Fruit fly (Drosophila melanogaster): ENCODE data around the gene CG17075.

Gene CG17075

dm6 chr2L:224599-225385, 42.5 kb downstream of the CG17075 start (continued):
- TF ChIP-seq knrl (GFP tag; IDR thresholded peaks at IDR 0.05; ENCODE audit: partially characterized antibody) (no peak), CG9437 (GFP tag; optimal IDR thresholded peaks at IDR 0.05) (peak; percentile 14), Gsc (GFP tag; IDR thresholded peaks at IDR 0.05) (0 out of 2 replicates have a peak, but pooled peaks have one; percentile 33), CG8290 (GFP tag; optimal IDR thresholded peaks at IDR 0.05) (no peak), CG8290 (tag; optimal IDR thresholded peaks at IDR 0.05) (no peak), CG13424 (tag; optimal IDR thresholded peaks at IDR 0.05) (peak; percentile 72), croc (GFP tag; conservative IDR thresholded peaks at IDR 0.05) (0 out of 3 replicates have a peak, but pooled peaks have one; percentile 26), gcm (GFP tag; optimal IDR thresholded peaks at IDR 0.05) (no peak), CG17568 (GFP tag; optimal IDR thresholded peaks at IDR 0.05) (peak; percentile 54), CG14860 (GFP tag; IDR thresholded peaks at IDR 0.05; ENCODE audit: partially characterized antibody) (no peak), CG1602 (GFP tag; optimal IDR thresholded peaks at IDR 0.05) (peak; percentile 41), pzg (GFP tag; optimal IDR thresholded peaks at IDR 0.05) (no peak), Abd-B (GFP tag; optimal IDR thresholded peaks at IDR 0.05) (no peak), Aef1 (GFP tag; IDR thresholded peaks at IDR 0.05) (peak; percentile 61), Blimp-1 (GFP tag; optimal IDR thresholded peaks at IDR 0.05) (no peak), gfzf (GFP tag; optimal IDR thresholded peaks at IDR 0.05) (no peak), dmrt11E (tag; optimal IDR thresholded peaks at IDR 0.05) (no peak), sd (tag; optimal IDR thresholded peaks at IDR 0.05) (no peak), CG5953 (GFP tag; IDR thresholded peaks at IDR 0.05) (no peak), hth (optimal IDR thresholded peaks at IDR 0.05) (no peak), CG7556 (GFP tag; optimal IDR thresholded peaks at IDR 0.05) (peak; percentile 82), CG9817 (tag; optimal IDR thresholded peaks at IDR 0.05) (peak; percentile 49), schlank (tag; optimal IDR thresholded peaks at IDR 0.05) (peak; percentile 25), CG3995 (GFP tag; optimal IDR thresholded peaks at IDR 0.05) (peak; percentile 5), gce (GFP tag; IDR thresholded peaks at IDR 0.05) (no peak), stc (GFP tag; IDR thresholded peaks at IDR 0.05) (peak; percentile 34; the same call in 1 of the 2 replicates), CG10147 (GFP tag; optimal IDR thresholded peaks at IDR 0.05) (no peak), jigr1 (GFP tag; IDR thresholded peaks at IDR 0.05) (0 out of 3 replicates have a peak, but pooled peaks have one; percentile 16), unc-4 (GFP tag; IDR thresholded peaks at IDR 0.05; ENCODE audit: partially characterized antibody) (no peak), wek (GFP tag; optimal IDR thresholded peaks at IDR 0.05) (peak; percentile 12), Mrtf (GFP tag; IDR thresholded peaks at IDR 0.05) (peak; percentile 55; the same call in 1 of the 3 replicates), ttk (GFP tag; IDR thresholded peaks at IDR 0.05) (peak; percentile 54), Bdp1 (GFP tag; optimal IDR thresholded peaks at IDR 0.05) (peak; percentile 38), CG17385 (GFP tag; optimal IDR thresholded peaks at IDR 0.05) (peak; percentile 46), CG11504 (tag; optimal IDR thresholded peaks at IDR 0.05) (no peak), CG7745 (tag; optimal IDR thresholded peaks at IDR 0.05) (no peak), hb (GFP tag; IDR thresholded peaks at IDR 0.05; ENCODE audit: partially characterized antibody) (no peak), Taf1 (GFP tag; IDR thresholded peaks at IDR 0.05) (peak; percentile 42; the same call in 1 of the 2 replicates), eyg (GFP tag; optimal IDR thresholded peaks at IDR 0.05) (peak; percentile 35), pnt (GFP tag; optimal IDR thresholded peaks at IDR 0.05) (peak; percentile 41), ro (GFP tag; IDR thresholded peaks at IDR 0.05) (no peak), sim (GFP tag; IDR thresholded peaks at IDR 0.05) (no peak), Lpt (GFP tag; optimal IDR thresholded peaks at IDR 0.05) (no peak), CG4328 (GFP tag; optimal IDR thresholded peaks at IDR 0.05) (no peak), Eip74EF (GFP tag; optimal IDR thresholded peaks at IDR 0.05) (no peak), Vsx1 (GFP tag; optimal IDR thresholded peaks at IDR 0.05) (no peak), nom (GFP tag; optimal IDR thresholded peaks at IDR 0.05) (peak; percentile 85), CG42726 (GFP tag; IDR thresholded peaks at IDR 0.05; ENCODE audit: partially characterized antibody) (no peak)
